Fruit fly (Drosophila melanogaster) whole organism, wandering third instar larva: Measurements from ENCODE around the gene Nt5b.

Experiments
- Abd-B ChIP-seq: fragments of >200 bp; optimal IDR thresholded peaks from 2 replicates; lab custom pipeline; 2017; ENCODE audit warnings: missing biosample characterization, missing genetic modification characterization
- CG32264 ChIP-seq: fragments of 200-800 bp; sonication (Bioruptor generic); optimal IDR thresholded peaks from 2 replicates; lab custom pipeline; 2016; ENCODE audit warnings: missing biosample characterization, missing genetic modification characterization
- CG9705 ChIP-seq: fragments of 200-800 bp; sonication (Bioruptor generic); optimal IDR thresholded peaks from 2 replicates; lab custom pipeline; 2018; ENCODE audit warnings: missing biosample characterization, mild to moderate bottlenecking, missing genetic modification characterization
- CrebA ChIP-seq: fragments of 200-800 bp; sonication (Bioruptor generic); optimal IDR thresholded peaks from 2 replicates; lab custom pipeline; 2016; ENCODE audit warnings: missing biosample characterization, mild to moderate bottlenecking, missing genetic modification characterization, borderline replicate concordance
- Dfd ChIP-seq: fragments of >200 bp; optimal IDR thresholded peaks from 2 replicates; lab custom pipeline; 2017; ENCODE audit warnings: missing biosample characterization, missing genetic modification characterization
- Dif ChIP-seq: fragments of 200-275, 200-300 bp; sonication (Bioruptor generic); optimal IDR thresholded peaks from 2 replicates; lab custom pipeline; 2018; ENCODE audit warnings: missing biosample characterization, missing genetic modification characterization; ENCODE audit not compliant: partially characterized antibody
- GATAd ChIP-seq: sonication (Bioruptor generic); optimal IDR thresholded peaks from 2 replicates; lab custom pipeline; 2016; ENCODE audit warnings: missing biosample characterization, missing genetic modification characterization
- HLH106 ChIP-seq: fragments of 200-800 bp; optimal IDR thresholded peaks from 3 replicates; lab custom pipeline; 2019; ENCODE audit warnings: missing biosample characterization, mild to moderate bottlenecking, missing genetic modification characterization, moderate library complexity
- Hnf4 ChIP-seq: fragments of 200-800 bp; sonication (Bioruptor generic); optimal IDR thresholded peaks from 2 replicates; lab custom pipeline; 2016; ENCODE audit warnings: missing biosample characterization, mild to moderate bottlenecking, missing genetic modification characterization
- Hr78 ChIP-seq: fragments of >200 bp; optimal IDR thresholded peaks from 2 replicates; lab custom pipeline; 2017; ENCODE audit warnings: missing biosample characterization, missing genetic modification characterization
- Hr83 ChIP-seq: fragments of 200-300 bp; sonication (Bioruptor generic); optimal IDR thresholded peaks from 2 replicates; lab custom pipeline; 2016; ENCODE audit warnings: missing biosample characterization, mild to moderate bottlenecking, missing genetic modification characterization, moderate library complexity; ENCODE audit not compliant: poor library complexity, severe bottlenecking
- Jra ChIP-seq: sonication (Bioruptor generic); optimal IDR thresholded peaks from 2 replicates; lab custom pipeline; 2016; ENCODE audit warnings: missing biosample characterization, missing genetic modification characterization
- Mio ChIP-seq: sonication (Bioruptor generic); optimal IDR thresholded peaks from 2 replicates; lab custom pipeline; 2016; ENCODE audit warnings: missing biosample characterization, missing genetic modification characterization
- Myc ChIP-seq: fragments of >200 bp; optimal IDR thresholded peaks from 2 replicates; lab custom pipeline; 2017
- N ChIP-seq: fragments of >200 bp; optimal IDR thresholded peaks from 2 replicates; lab custom pipeline; 2018; ENCODE audit warnings: missing biosample characterization, missing external identifiers, missing genetic modification characterization
- OdsH ChIP-seq: fragments of 200-800 bp; sonication (Bioruptor generic); optimal IDR thresholded peaks from 2 replicates; lab custom pipeline; 2016; ENCODE audit warnings: missing biosample characterization, mild to moderate bottlenecking, missing genetic modification characterization
- Rel ChIP-seq, 2 experiments: fragments of 200-800 bp; sonication (Bioruptor generic) in 1 of 2; optimal IDR thresholded peaks; 2 replicates in 1 of 2; 3 replicates in 1 of 2; lab custom pipeline; 2016 to 2019; ENCODE audit warnings: mild to moderate bottlenecking in 2 of 2, missing biosample characterization in 2 of 2, missing genetic modification characterization in 2 of 2, moderate library complexity in 1 of 2
- Sp1 ChIP-seq: fragments of 200-800 bp; sonication (Bioruptor generic); optimal IDR thresholded peaks from 3 replicates; lab custom pipeline; 2019; ENCODE audit warnings: missing biosample characterization, mild to moderate bottlenecking, missing genetic modification characterization, moderate library complexity
- Vsx2 ChIP-seq: fragments of 200-300, 225-300 bp; sonication (Bioruptor generic); optimal IDR thresholded peaks from 2 replicates; lab custom pipeline; 2018; ENCODE audit warnings: missing biosample characterization, missing genetic modification characterization; ENCODE audit not compliant: partially characterized antibody
- br ChIP-seq: fragments of 200-800 bp; sonication (Bioruptor generic); optimal IDR thresholded peaks from 2 replicates; lab custom pipeline; 2016; ENCODE audit warnings: missing biosample characterization, missing genetic modification characterization
- brk ChIP-seq: fragments of 200-800 bp; sonication (Bioruptor generic); optimal IDR thresholded peaks from 2 replicates; lab custom pipeline; 2016; ENCODE audit warnings: missing biosample characterization, mild to moderate bottlenecking, missing genetic modification characterization
- dl ChIP-seq, 2 experiments: fragments of 175-275, 200-275 bp in 1 of 2; fragments of 200-275 bp in 1 of 2; sonication (Bioruptor generic); optimal IDR thresholded peaks; lab custom pipeline; 2018; ENCODE audit warnings: mild to moderate bottlenecking in 2 of 2, missing biosample characterization in 2 of 2, missing genetic modification characterization in 2 of 2, moderate library complexity in 2 of 2; ENCODE audit not compliant: partially characterized antibody in 2 of 2, insufficient read depth in 1 of 2
- dmrt93B ChIP-seq: fragments of 200-800 bp; sonication (Bioruptor generic); optimal IDR thresholded peaks from 2 replicates; lab custom pipeline; 2018; ENCODE audit warnings: missing biosample characterization, mild to moderate bottlenecking, missing genetic modification characterization
- dsf ChIP-seq: sonication (Bioruptor generic); optimal IDR thresholded peaks from 2 replicates; lab custom pipeline; 2016; ENCODE audit warnings: missing biosample characterization, missing genetic modification characterization, borderline replicate concordance
- ey ChIP-seq: fragments of 200-800 bp; sonication (Bioruptor generic); optimal IDR thresholded peaks from 2 replicates; lab custom pipeline; 2016; ENCODE audit warnings: missing biosample characterization, missing genetic modification characterization
- foxo ChIP-seq, 2 experiments: fragments of 200-800 bp; sonication (Bioruptor generic); optimal IDR thresholded peaks; 2 replicates in 1 of 2; 3 replicates in 1 of 2; lab custom pipeline; 2016 to 2017; ENCODE audit warnings: missing biosample characterization in 2 of 2, missing genetic modification characterization in 2 of 2
- fru ChIP-seq: fragments of 200-800 bp; sonication (Bioruptor generic); optimal IDR thresholded peaks from 3 replicates; lab custom pipeline; 2016; ENCODE audit warnings: missing biosample characterization, mild to moderate bottlenecking, missing genetic modification characterization
- h ChIP-seq: fragments of 200-800 bp; sonication (Bioruptor generic); optimal IDR thresholded peaks from 3 replicates; lab custom pipeline; 2016; ENCODE audit warnings: missing biosample characterization, mild to moderate bottlenecking, missing genetic modification characterization
- jim ChIP-seq: fragments of 175-275, 200-325 bp; sonication (Bioruptor generic); optimal IDR thresholded peaks from 2 replicates; lab custom pipeline; 2016; ENCODE audit warnings: missing biosample characterization, mild to moderate bottlenecking, missing genetic modification characterization
- lola ChIP-seq: fragments of >200 bp; optimal IDR thresholded peaks from 2 replicates; lab custom pipeline; 2017; ENCODE audit warnings: missing biosample characterization, missing genetic modification characterization
- pan ChIP-seq: fragments of >200 bp; optimal IDR thresholded peaks from 2 replicates; lab custom pipeline; 2017
- psq ChIP-seq: fragments of 200-800 bp; sonication (Bioruptor generic); optimal IDR thresholded peaks from 3 replicates; lab custom pipeline; 2017; ENCODE audit warnings: missing biosample characterization, mild to moderate bottlenecking, missing genetic modification characterization, moderate library complexity
- rgr ChIP-seq: fragments of 200-800 bp; sonication (Bioruptor generic); optimal IDR thresholded peaks from 3 replicates; lab custom pipeline; 2016; ENCODE audit warnings: missing biosample characterization, mild to moderate bottlenecking, missing genetic modification characterization
- sage ChIP-seq: fragments of 200-800 bp; sonication (Bioruptor generic); optimal IDR thresholded peaks from 2 replicates; lab custom pipeline; 2016; ENCODE audit warnings: missing biosample characterization, mild to moderate bottlenecking, missing genetic modification characterization
- sv ChIP-seq: fragments of 200-800 bp; sonication (Bioruptor generic); optimal IDR thresholded peaks from 3 replicates; lab custom pipeline; 2016; ENCODE audit warnings: missing biosample characterization, missing genetic modification characterization
- tai ChIP-seq: sonication (Bioruptor generic); optimal IDR thresholded peaks from 2 replicates; lab custom pipeline; 2016; ENCODE audit warnings: missing biosample characterization, missing genetic modification characterization
- usp ChIP-seq: fragments of >200 bp; optimal IDR thresholded peaks from 2 replicates; lab custom pipeline; 2017; ENCODE audit warnings: missing biosample characterization, missing genetic modification characterization
- woc ChIP-seq: sonication (Bioruptor generic); optimal IDR thresholded peaks from 2 replicates; lab custom pipeline; 2016; ENCODE audit warnings: missing biosample characterization, mild to moderate bottlenecking, missing genetic modification characterization

Nt5b gene

DNA sequence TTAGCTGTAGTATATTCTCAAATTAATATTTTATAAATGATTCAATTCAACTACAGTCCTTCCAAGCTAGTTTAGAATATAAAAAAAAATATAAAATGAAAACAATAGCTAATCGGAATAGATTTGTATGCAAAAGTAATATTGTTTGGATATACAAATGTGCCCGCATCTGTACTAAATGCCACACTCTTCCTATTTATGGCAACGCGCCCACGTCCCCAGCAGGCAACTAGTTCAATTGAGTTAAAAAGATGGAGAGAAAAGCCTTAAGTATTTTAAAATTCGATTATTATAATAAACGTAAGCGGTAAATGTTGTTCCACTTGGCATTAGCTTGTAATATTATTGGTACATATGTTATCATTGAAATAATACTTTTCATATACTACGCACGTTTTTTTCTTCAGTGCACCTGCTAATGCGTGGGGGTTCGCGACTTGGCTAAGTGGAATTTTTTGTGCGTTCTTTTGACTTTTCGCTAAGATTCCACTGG lies 4.3 kb downstream of the Nt5b start:
- TF ChIP-seq Myc (lab: Kevin White, UChicago) (no peak), h (GFP tag; lab: Kevin White, UChicago) (no peak), rgr (peak; percentile 5), sv (GFP tag; lab: Kevin White, UChicago) (peak; percentile 73), tai (GFP tag; lab: Kevin White, UChicago) (no peak), dsf (GFP tag; lab: Kevin White, UChicago) (no peak), ey (peak; percentile 15)

DNA sequence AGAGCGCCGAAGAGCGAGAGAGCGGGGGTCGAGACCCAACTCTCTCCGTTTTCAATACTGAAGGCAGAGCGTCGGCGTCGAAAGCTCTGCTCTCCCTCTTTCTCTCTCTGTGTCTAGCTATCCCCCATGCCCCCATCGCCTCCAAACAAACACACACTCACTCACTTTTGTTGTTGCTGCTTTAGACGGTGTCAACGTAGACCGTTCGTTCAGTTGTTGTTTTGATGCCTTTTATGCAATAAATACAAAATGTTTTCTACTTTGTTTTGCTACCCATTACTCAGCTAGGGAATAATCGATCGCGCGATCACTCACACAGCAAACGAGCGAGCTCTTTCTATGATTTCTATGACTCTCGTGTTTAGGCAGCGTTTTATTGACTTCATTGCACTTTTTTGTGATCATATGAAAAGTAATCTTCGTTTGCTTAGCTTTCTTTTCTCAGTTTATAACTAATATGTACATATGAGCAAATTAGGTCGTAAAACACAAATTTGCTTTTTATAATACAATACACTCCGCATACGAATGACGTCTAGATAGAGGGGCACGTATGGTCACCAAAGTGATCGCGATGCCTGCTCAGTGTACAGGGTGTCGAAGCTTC lies 5.2 kb downstream of the Nt5b start:
- no peak for TF ChIP-seq tai (GFP tag; lab: Kevin White, UChicago)
- TF ChIP-seq sage (GFP tag; lab: Kevin White, UChicago): no peak
- TF ChIP-seq N: no peak
- TF ChIP-seq dmrt93B (GFP tag; lab: Kevin White, UChicago): no peak
- TF ChIP-seq Hnf4: peak; percentile 15
- no peak for TF ChIP-seq psq
- TF ChIP-seq lola: no peak
- no peak for TF ChIP-seq dsf (GFP tag; lab: Kevin White, UChicago)
- TF ChIP-seq Dfd (GFP tag; lab: Kevin White, UChicago): no peak
- no peak for TF ChIP-seq GATAd (GFP tag; lab: Kevin White, UChicago)
- no peak for TF ChIP-seq Sp1 (GFP tag; lab: Kevin White, UChicago)
- TF ChIP-seq h (GFP tag; lab: Kevin White, UChicago): peak; percentile 1
- TF ChIP-seq pan (lab: Kevin White, UChicago): peak; percentile 70
- TF ChIP-seq Hr78: no peak
- no peak for TF ChIP-seq Abd-B (GFP tag; lab: Kevin White, UChicago)
- peak; percentile 91 for TF ChIP-seq br (GFP tag; lab: Kevin White, UChicago)
- TF ChIP-seq CrebA: no peak
- peak; percentile 1 for TF ChIP-seq jim (GFP tag; lab: Kevin White, UChicago)
- no peak for TF ChIP-seq OdsH (GFP tag; lab: Kevin White, UChicago)
- TF ChIP-seq brk: no peak
- peak; percentile 95 for TF ChIP-seq Dif (GFP tag; lab: Kevin White, UChicago)
- TF ChIP-seq HLH106: no peak
- TF ChIP-seq CG32264 (GFP tag; lab: Kevin White, UChicago): no peak
- TF ChIP-seq Mio: no peak
- no peak for TF ChIP-seq ey
- TF ChIP-seq usp: no peak
- TF ChIP-seq dl (GFP tag; optimal IDR thresholded peaks at IDR 0.05; lab: Kevin White, UChicago; ENCODE audit: insufficient read depth in 1 of 2, partially characterized antibody in 2 of 2): peak; percentile 90 to 93
- no peak for TF ChIP-seq Myc (lab: Kevin White, UChicago)
- TF ChIP-seq rgr: no peak
- TF ChIP-seq Vsx2 (GFP tag; lab: Kevin White, UChicago): peak; percentile 90
- no peak for TF ChIP-seq woc (GFP tag; lab: Kevin White, UChicago)
- TF ChIP-seq Rel (GFP tag; optimal IDR thresholded peaks at IDR 0.05; lab: Kevin White, UChicago): no peak
- no peak for TF ChIP-seq Rel (tag; optimal IDR thresholded peaks at IDR 0.05; lab: Kevin White, UChicago)
- peak; percentile 0 for TF ChIP-seq fru (GFP tag; lab: Kevin White, UChicago)
- TF ChIP-seq sv (GFP tag; lab: Kevin White, UChicago): no peak
- no peak for TF ChIP-seq Hr83 (GFP tag; lab: Kevin White, UChicago)
- TF ChIP-seq Jra: peak; percentile 3
- TF ChIP-seq CG9705 (GFP tag; lab: Kevin White, UChicago): no peak
- no peak for TF ChIP-seq foxo (GFP tag; optimal IDR thresholded peaks at IDR 0.05; lab: Kevin White, UChicago)
